Worm (Caenorhabditis elegans): Measurements from ENCODE around the gene rps-4.

The rps-4 gene

DNA sequence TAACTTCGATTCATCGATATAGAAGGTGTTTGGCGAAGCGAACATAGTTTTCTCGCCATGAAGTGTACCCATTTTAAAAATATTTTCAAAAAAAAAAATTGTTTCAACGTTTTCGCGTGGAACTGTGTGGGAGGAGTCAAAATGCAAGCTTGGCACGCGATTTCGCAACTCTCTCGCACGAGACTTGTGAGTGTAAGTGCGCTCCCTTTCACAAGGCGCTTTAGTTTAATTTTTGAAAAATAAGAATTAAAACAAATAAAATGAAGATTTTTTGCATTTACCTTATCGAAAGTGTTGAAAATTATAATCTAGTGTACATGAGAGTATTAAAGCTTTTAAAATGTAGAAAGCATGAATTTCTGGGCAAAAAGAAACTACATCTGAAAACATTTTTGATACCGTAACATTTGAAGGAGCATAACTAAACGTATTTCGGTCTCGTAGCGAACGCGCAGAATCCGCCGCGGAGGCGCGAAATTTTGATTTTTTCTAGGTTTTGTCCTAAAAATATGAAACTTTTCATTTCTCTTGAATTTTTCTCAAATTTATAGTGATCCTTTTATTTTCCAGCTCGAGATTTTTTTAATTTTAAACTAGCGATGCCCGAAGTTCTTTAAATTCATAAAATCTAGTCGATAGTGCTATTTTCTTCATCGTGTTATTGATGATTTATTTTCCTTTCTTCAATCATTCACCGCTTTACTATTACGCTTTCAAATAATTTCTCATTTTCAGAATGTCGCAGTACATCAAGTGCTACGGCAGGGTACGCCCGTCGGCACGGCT lies 44.8 kb downstream of the rps-4 start, which contains the start of the genes cogc-2 and klp-18 (continued):
- peak; percentile 97 for TF ChIP-seq mep-1 (tag; optimal IDR thresholded peaks at IDR 0.05)

- no peak for TF ChIP-seq bed-3 (GFP tag; optimal IDR thresholded peaks at IDR 0.05)
- no peak for TF ChIP-seq unc-62 (GFP tag; optimal IDR thresholded peaks at IDR 0.05)
- no peak for TF ChIP-seq tbx-8 (GFP tag; optimal IDR thresholded peaks at IDR 0.05)
- TF ChIP-seq ces-1 (GFP tag; optimal IDR thresholded peaks at IDR 0.05): no peak
- TF ChIP-seq M03D4.4 (tag; optimal IDR thresholded peaks at IDR 0.05): no peak
- no peak for TF ChIP-seq lsy-2 (tag; optimal IDR thresholded peaks at IDR 0.05)
- no peak for TF ChIP-seq nhr-12 (tag; optimal IDR thresholded peaks at IDR 0.05)
- TF ChIP-seq unc-39 (tag; optimal IDR thresholded peaks at IDR 0.05): no peak
- no peak for TF ChIP-seq elt-3 (tag; optimal IDR thresholded peaks at IDR 0.05)
- TF ChIP-seq lin-32 (GFP tag; optimal IDR thresholded peaks at IDR 0.05): no peak
These were observed 47.7 kb downstream of the rps-4 start, which contains the start of gene ufl-1 for ce11 chrIV:7036790-7037189. Gene ufl-1 (minus strand): TSS chrIV:7036859.

- TF ChIP-seq ces-1 (GFP tag; optimal IDR thresholded peaks at IDR 0.05) (no peak), bed-3 (GFP tag; optimal IDR thresholded peaks at IDR 0.05) (no peak), snpc-4 (tag; optimal IDR thresholded peaks at IDR 0.05) (no peak)
These were observed 48.7 kb downstream of the rps-4 start, which contains the start of gene C06G3.3 for ce11 chrIV:7035823-7036222. Gene C06G3.3 (plus strand): TSS chrIV:7036123.

All from whole organism, mixed stage, embryonic.